Worm (Caenorhabditis elegans): ENCODE data around the gene fos-1.

fos-1 gene

DNA sequence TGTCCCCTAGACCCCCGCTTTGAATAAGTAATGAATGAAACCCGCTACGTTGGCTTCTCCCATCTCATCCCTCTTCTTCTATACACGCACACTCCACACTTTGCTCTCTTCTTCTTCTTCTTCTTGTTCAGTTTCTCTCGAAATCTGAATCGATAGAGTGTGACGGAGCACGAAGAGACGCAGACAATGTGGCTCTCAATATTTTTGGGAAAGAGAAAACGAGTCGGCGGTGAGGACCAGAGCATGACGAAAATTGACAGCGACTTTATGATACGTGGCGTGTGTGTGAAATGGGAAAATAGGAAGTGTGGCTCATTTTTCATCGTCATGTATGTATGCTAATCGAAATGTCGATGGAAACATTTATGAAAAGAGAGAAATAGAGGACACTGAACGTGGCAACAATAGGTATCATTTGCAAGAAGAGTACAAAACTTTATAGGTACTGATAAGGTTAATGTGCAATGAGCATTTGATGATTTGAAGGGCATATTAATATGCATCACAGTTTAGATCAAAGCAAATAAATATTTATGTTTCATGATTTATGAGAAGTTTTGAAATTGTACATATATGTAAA lies 11.8 kb upstream of the fos-1 start (continued):
- TF ChIP-seq unc-130 (tag; optimal IDR thresholded peaks at IDR 0.05) (peak; percentile 1), ets-5 (GFP tag; IDR thresholded peaks at IDR 0.05) (no peak), nhr-28 (tag; optimal IDR thresholded peaks at IDR 0.05) (no peak), tlp-1 (tag; optimal IDR thresholded peaks at IDR 0.05) (no peak), sptf-1 (tag; optimal IDR thresholded peaks at IDR 0.05) (no peak), xbp-1 (tag; optimal IDR thresholded peaks at IDR 0.05) (peak; percentile 56), ces-1 (GFP tag; optimal IDR thresholded peaks at IDR 0.05) (no peak), dpl-1 (GFP tag; optimal IDR thresholded peaks at IDR 0.05) (peak in 2 of 3 experiments; percentile 20 to 47), ztf-4 (tag; optimal IDR thresholded peaks at IDR 0.05) (no peak), sox-4 (tag; optimal IDR thresholded peaks at IDR 0.05) (no peak), irx-1 (tag; optimal IDR thresholded peaks at IDR 0.05) (no peak), nhr-237 (tag; optimal IDR thresholded peaks at IDR 0.05) (no peak), C04F5.9 (tag; optimal IDR thresholded peaks at IDR 0.05) (no peak), ceh-63 (GFP tag; optimal IDR thresholded peaks at IDR 0.05) (no peak), C16A3.4 (tag; optimal IDR thresholded peaks at IDR 0.05) (no peak), nhr-90 (tag; optimal IDR thresholded peaks at IDR 0.05; ENCODE audit: poor library complexity) (no peak), hlh-17 (GFP tag; optimal IDR thresholded peaks at IDR 0.05; ENCODE audit: borderline replicate concordance) (no peak), nhr-76 (tag; optimal IDR thresholded peaks at IDR 0.05) (no peak), nhr-85 (tag) (no peak), zip-4 (GFP tag; optimal IDR thresholded peaks at IDR 0.05) (no peak), zag-1 (tag; optimal IDR thresholded peaks at IDR 0.05) (no peak), mdl-1 (tag; optimal IDR thresholded peaks at IDR 0.05) (peak in 1 of 2 experiments; percentile 37), sup-37 (GFP tag; optimal IDR thresholded peaks at IDR 0.05) (no peak), alr-1 (tag; optimal IDR thresholded peaks at IDR 0.05; ENCODE audit: borderline replicate concordance) (no peak), aly-2 (tag; optimal IDR thresholded peaks at IDR 0.05) (no peak), ceh-8 (GFP tag; optimal IDR thresholded peaks at IDR 0.05) (peak; percentile 47), unc-98 (GFP tag; IDR thresholded peaks at IDR 0.05) (no peak), skn-1 (tag; optimal IDR thresholded peaks at IDR 0.05) (peak; percentile 0), lir-3 (tag; optimal IDR thresholded peaks at IDR 0.05; ENCODE audit: poor library complexity) (no peak), unc-86 (tag; optimal IDR thresholded peaks at IDR 0.05) (peak; percentile 74), tbx-2 (tag; optimal IDR thresholded peaks at IDR 0.05) (peak; percentile 55), F16B12.6 (tag; optimal IDR thresholded peaks at IDR 0.05) (no peak), rnt-1 (tag; optimal IDR thresholded peaks at IDR 0.05) (peak; percentile 56), grh-1 (GFP tag; IDR thresholded peaks at IDR 0.05) (no peak), fos-1 (tag; optimal IDR thresholded peaks at IDR 0.05) (no peak), aha-1 (tag; optimal IDR thresholded peaks at IDR 0.05) (no peak), ceh-88 (GFP tag; IDR thresholded peaks at IDR 0.05) (no peak), Y116A8C.19 (tag; optimal IDR thresholded peaks at IDR 0.05; ENCODE audit: borderline replicate concordance) (no peak), ama-1 (optimal IDR thresholded peaks at IDR 0.05) (no peak), hlh-4 (tag; optimal IDR thresholded peaks at IDR 0.05) (no peak), mab-9 (GFP tag; IDR thresholded peaks at IDR 0.05) (no peak), blmp-1 (tag; optimal IDR thresholded peaks at IDR 0.05) (no peak), nhr-84 (tag; optimal IDR thresholded peaks at IDR 0.05) (no peak), nhr-12 (tag; optimal IDR thresholded peaks at IDR 0.05) (no peak), efl-1 (optimal IDR thresholded peaks at IDR 0.05) (peak; percentile 42 to 50), efl-1 (GFP tag; optimal IDR thresholded peaks at IDR 0.05 in 1 of 2) (peak; percentile 11 to 20), egl-27 (tag; optimal IDR thresholded peaks at IDR 0.05) (peak in 1 of 2 experiments; percentile 1), nhr-19 (GFP tag; conservative IDR thresholded peaks at IDR 0.05) (no peak), lin-14 (GFP tag; optimal IDR thresholded peaks at IDR 0.05) (peak; percentile 92), lsy-2 (tag; optimal IDR thresholded peaks at IDR 0.05) (peak; percentile 34 to 62), pax-3 (tag; optimal IDR thresholded peaks at IDR 0.05) (peak; percentile 10), mep-1 (tag; optimal IDR thresholded peaks at IDR 0.05) (peak; percentile 78), ceh-82 (tag; optimal IDR thresholded peaks at IDR 0.05) (peak; percentile 34 to 59 (median 38)), hpl-2 (GFP tag; optimal IDR thresholded peaks at IDR 0.05) (no peak)

Data from whole organism, L1 larva.